Worm (Caenorhabditis elegans) whole organism, L4/young adult: ENCODE measurements around the gene T24F1.7.

Source experiments
- W03F9.2 ChIP-seq: fragments of 150-350 bp; optimal IDR thresholded peaks from 2 replicates; lab custom pipeline; 2014; ENCODE audit warnings: missing biosample characterization, missing genetic modification characterization
- dao-5 ChIP-seq: sonication (generic microtip); optimal IDR thresholded peaks from 2 replicates; lab custom pipeline; 2016; ENCODE audit warnings: missing genotype, missing genetic modification characterization, moderate library complexity, missing compliant biosample characterization
- him-1 ChIP-seq: sonication (generic microtip); optimal IDR thresholded peaks from 2 replicates; lab custom pipeline; 2016; ENCODE audit warnings: missing genotype, missing genetic modification reagents, missing genetic modification characterization, missing compliant biosample characterization

ce11 chrII:11333375-11333774 is 21.1 kb downstream of the T24F1.7 start:
- TF ChIP-seq dao-5 (tag; lab: Kevin White, UChicago) = no peak
- TF ChIP-seq him-1 = no peak
- TF ChIP-seq W03F9.2 (tag; lab: Kevin White, UChicago) = no peak
